Fruit fly (Drosophila melanogaster) whole organism, embryonic: Measurements from ENCODE around the gene nst.

Source experiments
- Aef1 ChIP-seq: fragments of 200-800 bp; sonication (Bioruptor generic); IDR thresholded peaks from 3 replicates; pipeline ENCODE4 v1.3.6; 2022; ENCODE audit warnings: missing biosample characterization, missing genetic modification characterization
- Atf3 ChIP-seq: fragments of 200-800 bp; sonication (Bioruptor generic); optimal IDR thresholded peaks from 3 replicates; lab custom pipeline; 2016; ENCODE audit warnings: missing biosample characterization, missing genetic modification characterization
- Atf6 ChIP-seq: fragments of 200-800 bp; sonication (Bioruptor generic); IDR thresholded peaks from 2 replicates; pipeline ENCODE4 v1.3.6; 2022; ENCODE audit warnings: missing biosample characterization, missing genetic modification characterization
- Awh ChIP-seq: fragments of 200-800 bp; sonication (Bioruptor generic); IDR thresholded peaks from 2 replicates; pipeline ENCODE4, ENCODE4 v1.3.6; 2022; ENCODE audit warnings: missing biosample characterization, missing genetic modification characterization
- CG10654 ChIP-seq: fragments of 200-800 bp; sonication (Bioruptor generic); optimal IDR thresholded peaks from 2 replicates; lab custom pipeline; 2016; ENCODE audit warnings: missing biosample characterization, missing genetic modification characterization
- CG11456 ChIP-seq: fragments of 200-800 bp; sonication (Bioruptor generic); IDR thresholded peaks from 3 replicates; pipeline ENCODE4 v1.3.6; 2022; ENCODE audit warnings: missing biosample characterization, missing genetic modification characterization
- CG12219 ChIP-seq: fragments of 200-800 bp; sonication (Bioruptor generic); optimal IDR thresholded peaks from 3 replicates; lab custom pipeline; 2018; ENCODE audit warnings: missing biosample characterization, mild to moderate bottlenecking, missing genetic modification characterization
- CG1233 ChIP-seq: fragments of 200-800 bp; sonication (Bioruptor generic); optimal IDR thresholded peaks from 4 replicates; lab custom pipeline; 2018; ENCODE audit warnings: missing biosample characterization, mild to moderate bottlenecking, missing genetic modification characterization
- CG13296 ChIP-seq: fragments of 200-800 bp; sonication (Bioruptor generic); optimal IDR thresholded peaks from 3 replicates; lab custom pipeline; 2018; ENCODE audit warnings: missing biosample characterization, mild to moderate bottlenecking, missing genetic modification characterization
- CG13624 ChIP-seq: fragments of 200-800 bp; sonication (Bioruptor generic); optimal IDR thresholded peaks from 2 replicates; lab custom pipeline; 2016; ENCODE audit warnings: missing biosample characterization, missing genetic modification characterization
- CG15073 ChIP-seq: fragments of 200-800 bp; sonication (Bioruptor generic); optimal IDR thresholded peaks from 2 replicates; lab custom pipeline; 2016; ENCODE audit warnings: missing biosample characterization, missing genetic modification characterization
- CG17612 ChIP-seq: fragments of 200-800 bp; sonication (Bioruptor generic); IDR thresholded peaks from 2 replicates; pipeline ENCODE4 v1.3.6; 2022; ENCODE audit warnings: missing biosample characterization, missing genetic modification characterization
- CG2202 ChIP-seq: fragments of 200-800 bp; sonication (Bioruptor generic); optimal IDR thresholded peaks from 2 replicates; lab custom pipeline; 2018; ENCODE audit warnings: missing biosample characterization, mild to moderate bottlenecking, missing genetic modification characterization
- CG30020 ChIP-seq: fragments of 200-800 bp; optimal IDR thresholded peaks from 2 replicates; lab custom pipeline; 2019; ENCODE audit warnings: missing biosample characterization, mild to moderate bottlenecking, missing genetic modification characterization, moderate library complexity
- CG3065 ChIP-seq: fragments of 200-800 bp; sonication (Bioruptor generic); optimal IDR thresholded peaks from 2 replicates; lab custom pipeline; 2016; ENCODE audit warnings: missing biosample characterization, missing genetic modification characterization
- CG31441 ChIP-seq: fragments of 200-800 bp; sonication (Bioruptor generic); IDR thresholded peaks from 2 replicates; pipeline ENCODE4 v1.3.6; 2022; ENCODE audit warnings: missing biosample characterization, missing genetic modification characterization
- CG3163 ChIP-seq: fragments of 200-800 bp; sonication (Bioruptor generic); optimal IDR thresholded peaks from 3 replicates; lab custom pipeline; 2016; ENCODE audit warnings: missing biosample characterization, missing genetic modification characterization
- CG33213 ChIP-seq: fragments of 200-800 bp; sonication (Bioruptor generic); optimal IDR thresholded peaks from 3 replicates; lab custom pipeline; 2016; ENCODE audit warnings: missing biosample characterization, missing genetic modification characterization
- CG4404 ChIP-seq: fragments of 200-800 bp; sonication (Bioruptor generic); IDR thresholded peaks from 2 replicates; pipeline ENCODE4 v1.3.6; 2022; ENCODE audit warnings: missing biosample characterization, missing genetic modification characterization
- CG5953 ChIP-seq: fragments of 200-800 bp; sonication (Bioruptor generic); IDR thresholded peaks from 2 replicates; pipeline ENCODE4 v1.3.6; 2022; ENCODE audit warnings: missing biosample characterization, missing genetic modification characterization
- Camta ChIP-seq: fragments of 200-800 bp; sonication (Bioruptor generic); optimal IDR thresholded peaks from 2 replicates; lab custom pipeline; 2016; ENCODE audit warnings: missing biosample characterization, missing genetic modification characterization
- D ChIP-seq, 2 experiments: fragments of 200-800 bp in 1 of 2; fragments of >200 bp in 1 of 2; sonication (Bioruptor generic) in 1 of 2; optimal IDR thresholded peaks; 2 replicates in 1 of 2; 3 replicates in 1 of 2; lab custom pipeline; 2017; ENCODE audit warnings: mild to moderate bottlenecking in 1 of 2, missing biosample characterization in 1 of 2, missing genetic modification characterization in 1 of 2, missing genetic modification reagents in 1 of 2
- Dad ChIP-seq: fragments of 200-800 bp; sonication (Bioruptor generic); optimal IDR thresholded peaks from 3 replicates; lab custom pipeline; 2016; ENCODE audit warnings: missing biosample characterization, missing genetic modification characterization
- HLH3B ChIP-seq: fragments of 200-800 bp; sonication (Bioruptor generic); IDR thresholded peaks from 2 replicates; pipeline ENCODE4 v1.3.6; 2022; ENCODE audit warnings: missing biosample characterization, missing genetic modification characterization
- Hand ChIP-seq: fragments of 200-800 bp; sonication (Bioruptor generic); optimal IDR thresholded peaks from 2 replicates; lab custom pipeline; 2017; ENCODE audit warnings: mild to moderate bottlenecking, missing biosample characterization, missing genetic modification reagents, missing genetic modification characterization
- Hey ChIP-seq: fragments of 200-800 bp; sonication (Bioruptor generic); optimal IDR thresholded peaks from 3 replicates; lab custom pipeline; 2018; ENCODE audit warnings: missing biosample characterization, mild to moderate bottlenecking, missing genetic modification characterization
- Hmx ChIP-seq: fragments of 200-800 bp; sonication (Bioruptor generic); optimal IDR thresholded peaks from 2 replicates; lab custom pipeline; 2016; ENCODE audit warnings: missing biosample characterization, missing genetic modification characterization
- Hr39 ChIP-seq: fragments of >200 bp; optimal IDR thresholded peaks from 2 replicates; lab custom pipeline; 2017
- NC2α ChIP-seq: fragments of 200-800 bp; sonication (Bioruptor generic); optimal IDR thresholded peaks from 2 replicates; lab custom pipeline; 2016; ENCODE audit warnings: missing biosample characterization, missing genetic modification characterization
- NK7.1 ChIP-seq: fragments of 200-800 bp; sonication (Bioruptor generic); optimal IDR thresholded peaks from 3 replicates; lab custom pipeline; 2016; ENCODE audit warnings: missing biosample characterization, missing genetic modification characterization
- Xbp1 ChIP-seq: fragments of 200-800 bp; sonication (Bioruptor generic); optimal IDR thresholded peaks from 3 replicates; lab custom pipeline; 2016; ENCODE audit warnings: missing biosample characterization, mild to moderate bottlenecking, missing genetic modification characterization
- ap ChIP-seq: fragments of 200-800 bp; sonication (Bioruptor generic); IDR thresholded peaks from 2 replicates; pipeline ENCODE4 v1.3.6; 2022; ENCODE audit warnings: missing biosample characterization, missing genetic modification characterization
- ara ChIP-seq: fragments of 200-800 bp; sonication (Bioruptor generic); IDR thresholded peaks from 2 replicates; pipeline ENCODE4 v1.3.6; 2022; ENCODE audit warnings: missing biosample characterization, missing genetic modification characterization
- bowl ChIP-seq: fragments of 200-800 bp; sonication (Bioruptor generic); IDR thresholded peaks from 2 replicates; pipeline ENCODE4 v1.3.6; 2022; ENCODE audit warnings: missing biosample characterization, missing genetic modification characterization
- btn ChIP-seq: fragments of 200-800 bp; sonication (Bioruptor generic); optimal IDR thresholded peaks from 2 replicates; lab custom pipeline; 2016; ENCODE audit warnings: missing biosample characterization, missing genetic modification characterization
- crc ChIP-seq: fragments of 200-800 bp; sonication (Bioruptor generic); optimal IDR thresholded peaks from 2 replicates; lab custom pipeline; 2016; ENCODE audit warnings: missing biosample characterization, missing genetic modification characterization
- dan ChIP-seq: fragments of 200-800 bp; sonication (Bioruptor generic); IDR thresholded peaks from 2 replicates; pipeline ENCODE4 v1.3.6; 2022; ENCODE audit warnings: missing biosample characterization, missing genetic modification characterization
- en ChIP-seq: fragments of 200-800 bp; sonication (Bioruptor generic); optimal IDR thresholded peaks from 2 replicates; lab custom pipeline; 2016; ENCODE audit warnings: missing biosample characterization, missing genetic modification characterization
- fd3F ChIP-seq: fragments of 200-800 bp; sonication (Bioruptor generic); optimal IDR thresholded peaks from 2 replicates; lab custom pipeline; 2018; ENCODE audit warnings: missing biosample characterization, mild to moderate bottlenecking, missing genetic modification characterization, moderate library complexity
- gfzf ChIP-seq: fragments of 200-800 bp; sonication (Bioruptor generic); optimal IDR thresholded peaks from 2 replicates; lab custom pipeline; 2016; ENCODE audit warnings: missing biosample characterization, mild to moderate bottlenecking, missing genetic modification characterization, moderate library complexity
- h ChIP-seq: fragments of >200 bp; optimal IDR thresholded peaks from 2 replicates; lab custom pipeline; 2017
- hb ChIP-seq: fragments of 200-800 bp; sonication (Bioruptor generic); IDR thresholded peaks from 3 replicates; pipeline ENCODE4 v1.3.6; 2022; ENCODE audit warnings: missing biosample characterization, missing genetic modification characterization; ENCODE audit not compliant: partially characterized antibody
- hkb ChIP-seq, 2 experiments: fragments of 200-800 bp in 1 of 2; fragments of >200 bp in 1 of 2; sonication (Bioruptor generic) in 1 of 2; IDR thresholded peaks in 1 of 2; optimal IDR thresholded peaks in 1 of 2; 2 replicates each; pipeline versions ENCODE4 v1.3.6 to Lab custom; 2017 to 2022; ENCODE audit warnings: missing biosample characterization in 1 of 2, missing genetic modification characterization in 1 of 2
- ken ChIP-seq: fragments of 200-800 bp; sonication (Bioruptor generic); IDR thresholded peaks from 3 replicates; pipeline ENCODE4 v1.3.6; 2022; ENCODE audit warnings: missing biosample characterization, missing genetic modification characterization
- klu ChIP-seq: fragments of 200-800 bp; sonication (Bioruptor generic); IDR thresholded peaks from 2 replicates; pipeline ENCODE4 v1.3.6; 2022; ENCODE audit warnings: missing biosample characterization, missing genetic modification characterization
- mam ChIP-seq: fragments of 200-800 bp; sonication (Bioruptor generic); optimal IDR thresholded peaks from 3 replicates; lab custom pipeline; 2016; ENCODE audit warnings: missing biosample characterization, missing genetic modification characterization
- pzg ChIP-seq: fragments of 200-800 bp; sonication (Bioruptor generic); optimal IDR thresholded peaks from 3 replicates; lab custom pipeline; 2018; ENCODE audit warnings: missing biosample characterization, mild to moderate bottlenecking, missing genetic modification characterization, moderate library complexity
- stwl ChIP-seq: fragments of 200-800 bp; sonication (Bioruptor generic); optimal IDR thresholded peaks from 3 replicates; lab custom pipeline; 2018; ENCODE audit warnings: missing biosample characterization, mild to moderate bottlenecking, missing genetic modification characterization, moderate library complexity
- tx ChIP-seq: fragments of 200-800 bp; sonication (Bioruptor generic); optimal IDR thresholded peaks from 2 replicates; lab custom pipeline; 2016; ENCODE audit warnings: missing biosample characterization, missing genetic modification characterization
- unpg ChIP-seq: fragments of 200-800 bp; sonication (Bioruptor generic); optimal IDR thresholded peaks from 3 replicates; lab custom pipeline; 2018; ENCODE audit warnings: missing biosample characterization, mild to moderate bottlenecking, missing genetic modification characterization, moderate library complexity
- zen ChIP-seq: fragments of 200-800 bp; sonication (Bioruptor generic); optimal IDR thresholded peaks from 3 replicates; lab custom pipeline; 2018; ENCODE audit warnings: missing biosample characterization, mild to moderate bottlenecking, missing genetic modification characterization, moderate library complexity

The nst gene

DNA sequence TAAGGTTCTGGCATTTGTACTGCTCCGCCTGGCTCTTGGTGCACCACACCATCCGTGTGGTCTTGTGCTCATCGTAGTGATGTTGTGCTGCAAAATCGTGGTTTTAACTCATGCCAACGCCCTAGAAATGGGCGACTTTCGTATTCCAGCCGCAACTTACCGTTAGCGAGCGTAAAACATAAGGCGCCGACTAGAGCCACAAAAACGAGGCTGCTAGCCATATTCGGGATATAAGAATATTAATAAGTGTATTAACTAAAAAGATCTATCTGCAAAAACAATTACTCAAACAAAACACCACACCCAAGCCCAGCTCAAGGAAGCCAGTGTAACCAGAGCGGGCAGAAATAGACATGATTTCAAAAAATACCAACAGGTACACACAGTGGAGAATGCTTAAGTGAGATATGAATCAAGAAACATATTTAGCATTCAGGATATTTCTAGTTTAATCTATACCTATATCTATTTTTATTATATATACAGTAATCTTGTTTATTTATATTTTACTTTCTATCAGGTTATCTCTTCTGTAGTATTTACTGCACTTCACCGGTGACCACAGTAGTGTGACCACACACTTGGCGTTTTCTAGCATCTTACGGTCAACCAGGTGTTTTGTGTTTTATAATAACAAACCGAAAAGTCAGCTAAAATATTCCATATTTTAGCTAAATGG, 3.6 kb upstream of the nst start, which contains the start of the genes Tsf2 and CG34242 (continued):
- TF ChIP-seq D (optimal IDR thresholded peaks at IDR 0.05; lab: Kevin White, UChicago), result no peak
- peak; percentile 66 for TF ChIP-seq D (GFP tag; optimal IDR thresholded peaks at IDR 0.05; lab: Kevin White, UChicago)
- peak; percentile 94 for TF ChIP-seq CG11456 (GFP tag; lab: Robert Waterston, UW)
- no peak for TF ChIP-seq hkb (optimal IDR thresholded peaks at IDR 0.05; lab: Kevin White, UChicago)
- peak; percentile 85 for TF ChIP-seq hkb (GFP tag; IDR thresholded peaks at IDR 0.05; lab: Robert Waterston, UW)
- peak; percentile 78 for TF ChIP-seq bowl (GFP tag; lab: Robert Waterston, UW)
- TF ChIP-seq Hand, result no peak
- peak; percentile 90 for TF ChIP-seq CG5953 (GFP tag; lab: Robert Waterston, UW)
- no peak for TF ChIP-seq CG1233
- TF ChIP-seq mam (GFP tag; lab: Kevin White, UChicago), result peak; percentile 21
- no peak for TF ChIP-seq Camta (GFP tag; lab: Kevin White, UChicago)
- TF ChIP-seq NC2α (GFP tag; lab: Kevin White, UChicago), result no peak
- TF ChIP-seq en (GFP tag; lab: Kevin White, UChicago), result no peak
- TF ChIP-seq CG10654 (GFP tag; lab: Kevin White, UChicago), result peak; percentile 81
- no peak for TF ChIP-seq Hmx
- TF ChIP-seq dan (GFP tag; lab: Robert Waterston, UW), result peak; percentile 84
- no peak for TF ChIP-seq Dad
- peak; percentile 69 for TF ChIP-seq CG30020 (tag; lab: Kevin White, UChicago)
- no peak for TF ChIP-seq hb
- TF ChIP-seq Atf3 (GFP tag; lab: Kevin White, UChicago), result no peak
- no peak for TF ChIP-seq NK7.1
- TF ChIP-seq Aef1 (GFP tag; lab: Robert Waterston, UW), result peak; percentile 96
- peak; percentile 55 for TF ChIP-seq CG17612 (GFP tag; lab: Robert Waterston, UW)
- no peak for TF ChIP-seq crc (GFP tag; lab: Kevin White, UChicago)
- no peak for TF ChIP-seq Hey
- TF ChIP-seq ap (GFP tag; lab: Robert Waterston, UW), result peak; percentile 94
- TF ChIP-seq h (lab: Kevin White, UChicago), result no peak
- peak; percentile 58 for TF ChIP-seq stwl
- TF ChIP-seq tx (GFP tag; lab: Kevin White, UChicago), result no peak
- peak; percentile 93 for TF ChIP-seq HLH3B (GFP tag; lab: Robert Waterston, UW)
- peak; percentile 63 for TF ChIP-seq gfzf
- TF ChIP-seq CG4404 (GFP tag; lab: Robert Waterston, UW), result peak; percentile 78
- no peak for TF ChIP-seq CG12219 (GFP tag; lab: Kevin White, UChicago)
- no peak for TF ChIP-seq Hr39
- no peak for TF ChIP-seq CG3163 (GFP tag; lab: Kevin White, UChicago)
- no peak for TF ChIP-seq CG13624 (GFP tag; lab: Kevin White, UChicago)
- no peak for TF ChIP-seq CG15073 (GFP tag; lab: Kevin White, UChicago)
- no peak for TF ChIP-seq CG3065 (GFP tag; lab: Kevin White, UChicago)
- peak; percentile 83 for TF ChIP-seq klu (GFP tag; lab: Robert Waterston, UW)
- TF ChIP-seq ken, result peak; percentile 77; the same call in 2 of the 3 replicates
- peak; percentile 89 for TF ChIP-seq CG31441
- no peak for TF ChIP-seq Xbp1
- TF ChIP-seq Atf6 (GFP tag; lab: Robert Waterston, UW), result peak; percentile 92
- peak; percentile 86 for TF ChIP-seq zen (tag; lab: Kevin White, UChicago)
- peak; percentile 57 for TF ChIP-seq pzg
- peak; percentile 20 for TF ChIP-seq CG33213 (GFP tag; lab: Kevin White, UChicago)
- TF ChIP-seq btn (GFP tag; lab: Kevin White, UChicago), result no peak
- peak; percentile 78 for TF ChIP-seq CG13296 (GFP tag; lab: Kevin White, UChicago)
- peak; percentile 64 for TF ChIP-seq unpg (GFP tag; lab: Kevin White, UChicago)
- peak; percentile 6 for TF ChIP-seq fd3F (GFP tag; lab: Kevin White, UChicago)
- TF ChIP-seq Awh (GFP tag; lab: Robert Waterston, UW), result peak; percentile 96
- peak; percentile 95 for TF ChIP-seq ara (GFP tag; lab: Robert Waterston, UW)
- TF ChIP-seq CG2202 (tag; lab: Kevin White, UChicago), result no peak
